Fruit fly (Drosophila melanogaster): ENCODE data around the gene CG14540.
A peak's percentile ranks its signal among the peaks of the same experiment; 100 is the strongest.

The CG14540 gene

dm6 chr3R:25968486-25968885 lies 9.4 kb downstream of the CG14540 start (continued):
- TF ChIP-seq CG15514 (GFP tag; optimal IDR thresholded peaks at IDR 0.05) (peak; percentile 35), CG12942 (GFP tag; optimal IDR thresholded peaks at IDR 0.05) (no peak), CG34224 (GFP tag; IDR thresholded peaks at IDR 0.05; ENCODE audit: partially characterized antibody) (no peak), pho (GFP tag; optimal IDR thresholded peaks at IDR 0.05) (peak; percentile 33), vnd (GFP tag; IDR thresholded peaks at IDR 0.05; ENCODE audit: partially characterized antibody) (no peak), CG1529 (GFP tag; optimal IDR thresholded peaks at IDR 0.05) (no peak), CG34422 (GFP tag; IDR thresholded peaks at IDR 0.05) (0 out of 3 replicates have a peak, but pooled peaks have one; percentile 28), Hr39 (optimal IDR thresholded peaks at IDR 0.05) (no peak), CG16863 (GFP tag; optimal IDR thresholded peaks at IDR 0.05) (no peak), eve (GFP tag; optimal IDR thresholded peaks at IDR 0.05) (no peak), slbo (GFP tag; IDR thresholded peaks at IDR 0.05) (peak; percentile 73), maf-S (GFP tag; optimal IDR thresholded peaks at IDR 0.05) (no peak), disco-r (GFP tag; optimal IDR thresholded peaks at IDR 0.05) (no peak), sob (GFP tag; IDR thresholded peaks at IDR 0.05) (0 out of 2 replicates have a peak, but pooled peaks have one; percentile 52), Chrac-16 (GFP tag; optimal IDR thresholded peaks at IDR 0.05) (no peak), CG17359 (tag; optimal IDR thresholded peaks at IDR 0.05) (no peak), HLH3B (GFP tag; IDR thresholded peaks at IDR 0.05) (no peak), CG14667 (GFP tag; IDR thresholded peaks at IDR 0.05) (no peak), bcd (GFP tag; optimal IDR thresholded peaks at IDR 0.05) (peak; percentile 26), Xbp1 (GFP tag; optimal IDR thresholded peaks at IDR 0.05) (peak; percentile 4), CG6683 (GFP tag; optimal IDR thresholded peaks at IDR 0.05) (no peak), Oli (tag; optimal IDR thresholded peaks at IDR 0.05) (no peak), Dip3 (GFP tag; optimal IDR thresholded peaks at IDR 0.05) (peak; percentile 9), BEAF-32 (GFP tag; optimal IDR thresholded peaks at IDR 0.05) (no peak), CG12236 (GFP tag; optimal IDR thresholded peaks at IDR 0.05) (no peak), Taf1 (GFP tag; IDR thresholded peaks at IDR 0.05) (peak; percentile 53), CG1602 (GFP tag; optimal IDR thresholded peaks at IDR 0.05) (no peak), CG10209 (GFP tag; optimal IDR thresholded peaks at IDR 0.05) (peak; percentile 7), zf30C (GFP tag; optimal IDR thresholded peaks at IDR 0.05) (no peak), CG14710 (tag; optimal IDR thresholded peaks at IDR 0.05) (no peak), esg (GFP tag; conservative IDR thresholded peaks at IDR 0.05) (0 out of 2 replicates have a peak, but pooled peaks have one; percentile 20), CG9932 (GFP tag; IDR thresholded peaks at IDR 0.05) (peak; percentile 56), CG9817 (tag; optimal IDR thresholded peaks at IDR 0.05) (peak; percentile 15), Bdp1 (GFP tag; optimal IDR thresholded peaks at IDR 0.05) (no peak), CG14050 (GFP tag; IDR thresholded peaks at IDR 0.05) (no peak), Bgb (GFP tag; IDR thresholded peaks at IDR 0.05; ENCODE audit: partially characterized antibody) (no peak), Mrtf (GFP tag; IDR thresholded peaks at IDR 0.05) (no peak), lab (GFP tag; optimal IDR thresholded peaks at IDR 0.05) (peak; percentile 79), CG15601 (tag; optimal IDR thresholded peaks at IDR 0.05) (no peak), nom (GFP tag; optimal IDR thresholded peaks at IDR 0.05) (no peak), CG8089 (GFP tag; optimal IDR thresholded peaks at IDR 0.05) (no peak), hb (GFP tag; IDR thresholded peaks at IDR 0.05; ENCODE audit: partially characterized antibody) (no peak), GATAe (GFP tag; conservative IDR thresholded peaks at IDR 0.05) (no peak), Vsx1 (GFP tag; optimal IDR thresholded peaks at IDR 0.05) (no peak), CG11456 (GFP tag; IDR thresholded peaks at IDR 0.05) (no peak), CG8944 (GFP tag; optimal IDR thresholded peaks at IDR 0.05) (no peak), fu2 (GFP tag; optimal IDR thresholded peaks at IDR 0.05) (no peak), ranshi (GFP tag; IDR thresholded peaks at IDR 0.05) (peak; percentile 35; the same call in 1 of the 2 replicates), CG17829 (tag; optimal IDR thresholded peaks at IDR 0.05) (no peak), dmrt11E (tag; optimal IDR thresholded peaks at IDR 0.05) (no peak), Adf1 (GFP tag; IDR thresholded peaks at IDR 0.05) (no peak; the same call in 1 of the 2 replicates)
